Worm (Caenorhabditis elegans) whole organism, L1 larva: ENCODE data around the gene str-146.

ENCODE experiments used
- fkh-10 ChIP-seq: sonication (generic microtip); optimal IDR thresholded peaks from 2 replicates; lab custom pipeline; 2017; ENCODE audit warnings: missing biosample characterization, missing genetic modification reagents, missing genetic modification characterization
- grh-1 ChIP-seq: fragments of 200-800 bp; sonication (Bioruptor generic); IDR thresholded peaks from 2 replicates; pipeline ENCODE4 v1.3.6; 2022; ENCODE audit warnings: missing genetic modification reagents, missing genetic modification characterization, missing compliant biosample characterization
- hlh-4 ChIP-seq: sonication (generic microtip); optimal IDR thresholded peaks from 2 replicates; lab custom pipeline; 2016; ENCODE audit warnings: mild to moderate bottlenecking, missing genetic modification characterization, missing compliant biosample characterization
- isw-1 ChIP-seq: fragments of 200-800 bp; sonication (Bioruptor generic); IDR thresholded peaks from 2 replicates; pipeline ENCODE4 v1.3.6; 2022; ENCODE audit warnings: missing genetic modification characterization, missing compliant biosample characterization
- jun-1 ChIP-seq: fragments of 150-350 bp; optimal IDR thresholded peaks from 2 replicates; lab custom pipeline; 2014; ENCODE audit warnings: missing biosample characterization, missing genetic modification reagents, missing genetic modification characterization
- lin-39 ChIP-seq: fragments of 150-350 bp; optimal IDR thresholded peaks from 2 replicates; lab custom pipeline; 2014; ENCODE audit warnings: missing biosample characterization, missing genetic modification reagents, missing genetic modification characterization
- nhr-12 ChIP-seq: sonication (generic microtip); optimal IDR thresholded peaks from 2 replicates; lab custom pipeline; 2017; ENCODE audit warnings: missing biosample characterization, missing genetic modification characterization
- nhr-237 ChIP-seq: fragments of 150-350 bp; optimal IDR thresholded peaks from 2 replicates; lab custom pipeline; 2014; ENCODE audit warnings: missing biosample characterization, missing genetic modification characterization
- nhr-28 ChIP-seq: fragments of 150-350 bp; optimal IDR thresholded peaks from 2 replicates; lab custom pipeline; 2014; ENCODE audit warnings: missing biosample characterization, missing genetic modification characterization
- nhr-71 ChIP-seq: sonication (generic microtip); optimal IDR thresholded peaks from 2 replicates; lab custom pipeline; 2016; ENCODE audit warnings: mild to moderate bottlenecking, missing genetic modification characterization, moderate library complexity, missing compliant biosample characterization
- nhr-77 ChIP-seq: fragments of 150-350 bp; optimal IDR thresholded peaks from 2 replicates; lab custom pipeline; 2014; ENCODE audit warnings: missing biosample characterization, missing genetic modification characterization

ce11 chrV:8129252-8129651, 34.0 kb upstream of the str-146 start, which contains the start of gene spr-1:
- no peak for TF ChIP-seq fkh-10 (GFP tag; lab: Kevin White, UChicago)
- no peak for TF ChIP-seq nhr-77 (tag; lab: Kevin White, UChicago)
- TF ChIP-seq isw-1 (GFP tag; lab: Robert Waterston, UW) = no peak
- no peak for TF ChIP-seq grh-1 (GFP tag; lab: Robert Waterston, UW)
- TF ChIP-seq nhr-28 (tag; lab: Kevin White, UChicago) = no peak
- TF ChIP-seq nhr-71 (tag; lab: Kevin White, UChicago) = no peak
- no peak for TF ChIP-seq jun-1 (tag; lab: Kevin White, UChicago)
- TF ChIP-seq nhr-12 (tag; lab: Kevin White, UChicago) = no peak
- no peak for TF ChIP-seq nhr-237
- no peak for TF ChIP-seq hlh-4
- no peak for TF ChIP-seq lin-39 (tag; lab: Kevin White, UChicago)
